Fruit fly (Drosophila melanogaster): ENCODE results near the gene Srp72.

Gene Srp72

dm6 chr3R:20549855-20550603, 38.5 kb upstream of the Srp72 start (continued):
- TF ChIP-seq unc-4 (GFP tag; IDR thresholded peaks at IDR 0.05; ENCODE audit: partially characterized antibody) (no peak), corto (GFP tag; optimal IDR thresholded peaks at IDR 0.05) (peak; percentile 90), al (GFP tag; IDR thresholded peaks at IDR 0.05) (peak; percentile 75), HLHmδ (GFP tag; optimal IDR thresholded peaks at IDR 0.05) (no peak), Adf1 (GFP tag; IDR thresholded peaks at IDR 0.05) (peak; percentile 75), CG11504 (tag; optimal IDR thresholded peaks at IDR 0.05) (peak; percentile 91), zfh1 (GFP tag; IDR thresholded peaks at IDR 0.05) (peak; percentile 89), CG4730 (GFP tag; IDR thresholded peaks at IDR 0.05) (peak; percentile 81), sisA (GFP tag; IDR thresholded peaks at IDR 0.05) (peak; percentile 85), Stat92E (GFP tag; optimal IDR thresholded peaks at IDR 0.05) (peak in 1 of 3 experiments; percentile 100), z (GFP tag; IDR thresholded peaks at IDR 0.05) (0 out of 3 replicates have a peak, but pooled peaks have one; percentile 4), eve (GFP tag; optimal IDR thresholded peaks at IDR 0.05) (peak in 1 of 2 experiments; percentile 94), CG14860 (GFP tag; IDR thresholded peaks at IDR 0.05; ENCODE audit: partially characterized antibody) (no peak), Sry-δ (GFP tag; optimal IDR thresholded peaks at IDR 0.05) (no peak), sqz (GFP tag; optimal IDR thresholded peaks at IDR 0.05) (peak; percentile 69), CG32532 (GFP tag; IDR thresholded peaks at IDR 0.05) (peak; percentile 85), CG13624 (GFP tag; optimal IDR thresholded peaks at IDR 0.05) (no peak), CG17385 (GFP tag; optimal IDR thresholded peaks at IDR 0.05) (peak; percentile 69), Eip74EF (GFP tag; optimal IDR thresholded peaks at IDR 0.05) (peak in 1 of 2 experiments; percentile 64), CG4820 (GFP tag; optimal IDR thresholded peaks at IDR 0.05) (peak; percentile 86), ewg (GFP tag; optimal IDR thresholded peaks at IDR 0.05) (peak; percentile 68), CG8765 (GFP tag; IDR thresholded peaks at IDR 0.05) (no peak; the same call in 1 of the 2 replicates), vvl (GFP tag; IDR thresholded peaks at IDR 0.05) (peak; percentile 90), salm (tag; optimal IDR thresholded peaks at IDR 0.05) (peak; percentile 74), CTCF (GFP tag; optimal IDR thresholded peaks at IDR 0.05) (no peak), CG2120 (GFP tag; optimal IDR thresholded peaks at IDR 0.05) (peak; percentile 83), CG11560 (tag; IDR thresholded peaks at IDR 0.05) (peak; percentile 78), ash1 (GFP tag; optimal IDR thresholded peaks at IDR 0.05) (no peak), NC2β (GFP tag; optimal IDR thresholded peaks at IDR 0.05) (no peak), Lim3 (GFP tag; IDR thresholded peaks at IDR 0.05) (no peak; the same call in 1 of the 2 replicates), Optix (GFP tag; IDR thresholded peaks at IDR 0.05) (peak; percentile 78), CG30020 (tag; optimal IDR thresholded peaks at IDR 0.05) (peak; percentile 44), gfzf (GFP tag; optimal IDR thresholded peaks at IDR 0.05) (no peak), CG8388 (GFP tag; optimal IDR thresholded peaks at IDR 0.05) (peak; percentile 86), gce (GFP tag; IDR thresholded peaks at IDR 0.05) (0 out of 3 replicates have a peak, but pooled peaks have one; percentile 20), gem (tag; optimal IDR thresholded peaks at IDR 0.05) (peak; percentile 93), ara (GFP tag; IDR thresholded peaks at IDR 0.05) (peak; percentile 84), CG3407 (GFP tag; optimal IDR thresholded peaks at IDR 0.05) (peak; percentile 75), org-1 (GFP tag; optimal IDR thresholded peaks at IDR 0.05) (peak; percentile 72), CG10267 (tag; optimal IDR thresholded peaks at IDR 0.05) (peak; percentile 83), CG4424 (GFP tag; optimal IDR thresholded peaks at IDR 0.05) (peak; percentile 89), Hr51 (GFP tag; optimal IDR thresholded peaks at IDR 0.05) (peak; percentile 37 to 89), croc (GFP tag; conservative IDR thresholded peaks at IDR 0.05) (peak; percentile 79), CG3281 (GFP tag; optimal IDR thresholded peaks at IDR 0.05) (peak; percentile 87), ab (GFP tag; optimal IDR thresholded peaks at IDR 0.05) (peak; percentile 42), cwo (GFP tag; optimal IDR thresholded peaks at IDR 0.05) (peak; percentile 92), sob (GFP tag; IDR thresholded peaks at IDR 0.05) (peak; percentile 84), Nf-YA (GFP tag; IDR thresholded peaks at IDR 0.05) (peak; percentile 66), CG11696 (GFP tag; IDR thresholded peaks at IDR 0.05) (peak; percentile 72; the same call in 1 of the 2 replicates)
